Fruit fly (Drosophila melanogaster): Measurements from ENCODE around the gene yem.

- TF ChIP-seq pad (GFP tag; optimal IDR thresholded peaks at IDR 0.05) = no peak
- no peak for TF ChIP-seq Crg-1 (GFP tag; optimal IDR thresholded peaks at IDR 0.05)
- TF ChIP-seq Mnt (GFP tag; optimal IDR thresholded peaks at IDR 0.05) = no peak
- no peak for TF ChIP-seq ovo (GFP tag; optimal IDR thresholded peaks at IDR 0.05)
- no peak for TF ChIP-seq Clk (GFP tag; optimal IDR thresholded peaks at IDR 0.05)
- TF ChIP-seq CG7045 (GFP tag; optimal IDR thresholded peaks at IDR 0.05) = no peak
These were observed 33.0 kb downstream of the yem start for dm6 chr3R:29089662-29090007.
